Fruit fly (Drosophila melanogaster) whole organism, wandering third instar larva: ENCODE results near the gene SMC1.

Source experiments
- Hr78 ChIP-seq: fragments of >200 bp; optimal IDR thresholded peaks from 2 replicates; lab custom pipeline; 2017; ENCODE audit warnings: missing biosample characterization, missing genetic modification characterization
- Mio ChIP-seq: sonication (Bioruptor generic); optimal IDR thresholded peaks from 2 replicates; lab custom pipeline; 2016; ENCODE audit warnings: missing biosample characterization, missing genetic modification characterization
- jim ChIP-seq: fragments of 175-275, 200-325 bp; sonication (Bioruptor generic); optimal IDR thresholded peaks from 2 replicates; lab custom pipeline; 2016; ENCODE audit warnings: missing biosample characterization, mild to moderate bottlenecking, missing genetic modification characterization
- psq ChIP-seq: fragments of 200-800 bp; sonication (Bioruptor generic); optimal IDR thresholded peaks from 3 replicates; lab custom pipeline; 2017; ENCODE audit warnings: missing biosample characterization, mild to moderate bottlenecking, missing genetic modification characterization, moderate library complexity
- usp ChIP-seq: fragments of >200 bp; optimal IDR thresholded peaks from 2 replicates; lab custom pipeline; 2017; ENCODE audit warnings: missing biosample characterization, missing genetic modification characterization

- TF ChIP-seq usp (GFP tag; lab: Kevin White, UChicago), result no peak
- no peak for TF ChIP-seq Hr78 (GFP tag; lab: Kevin White, UChicago)
- TF ChIP-seq jim (GFP tag; lab: Kevin White, UChicago), result no peak
- TF ChIP-seq psq (GFP tag; lab: Kevin White, UChicago), result no peak
- no peak for TF ChIP-seq Mio (GFP tag; lab: Kevin White, UChicago)
These were observed 3.9 kb upstream of the SMC1 start, which contains the start of gene CG6000 for dm6 chr3R:24054227-24054626.
